Fruit fly (Drosophila melanogaster): Measurements from ENCODE around the gene ss.
A peak's percentile ranks its signal among the peaks of the same experiment; 100 is the strongest.

Gene ss

dm6 chr3R:16432665-16433065 lies 29.2 kb upstream of the ss start, which contains the start of gene Fntb (continued):
- TF ChIP-seq achi (GFP tag; optimal IDR thresholded peaks at IDR 0.05) (peak; percentile 67), CG16779 (tag; optimal IDR thresholded peaks at IDR 0.05) (no peak), Sox102F (GFP tag; optimal IDR thresholded peaks at IDR 0.05) (no peak), Blimp-1 (GFP tag; optimal IDR thresholded peaks at IDR 0.05) (no peak), ss (GFP tag; optimal IDR thresholded peaks at IDR 0.05) (no peak), CG34406 (GFP tag; optimal IDR thresholded peaks at IDR 0.05) (no peak), CG8319 (GFP tag; optimal IDR thresholded peaks at IDR 0.05) (no peak), cyc (GFP tag; optimal IDR thresholded peaks at IDR 0.05) (peak; percentile 45), CG11762 (GFP tag; optimal IDR thresholded peaks at IDR 0.05; ENCODE audit: insufficient read depth) (peak; percentile 33), Eip93F (GFP tag; optimal IDR thresholded peaks at IDR 0.05) (peak; percentile 18), OdsH (GFP tag; optimal IDR thresholded peaks at IDR 0.05) (no peak), topi (GFP tag; optimal IDR thresholded peaks at IDR 0.05) (peak; percentile 61)

DNA sequence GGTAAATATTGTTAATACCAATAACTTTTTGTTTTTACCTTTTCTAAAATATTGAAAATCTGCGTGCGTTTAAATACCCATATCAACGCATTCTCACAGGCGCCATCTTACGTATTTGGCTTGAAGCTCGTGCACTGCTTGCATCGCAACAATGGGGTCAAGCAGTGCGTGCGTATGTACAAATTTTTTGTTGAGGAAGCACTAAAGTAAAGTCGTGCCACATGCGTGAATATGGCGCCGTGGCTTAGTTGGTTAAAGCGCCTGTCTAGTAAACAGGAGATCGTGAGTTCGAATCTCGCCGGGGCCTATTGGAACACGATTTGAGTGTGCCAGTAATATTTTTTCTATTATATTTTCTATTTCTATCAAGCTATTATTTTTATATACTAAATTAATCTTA lies 28.2 kb upstream of the ss start:
- TF ChIP-seq CG11294 (GFP tag; IDR thresholded peaks at IDR 0.05) (no peak), spab (GFP tag; optimal IDR thresholded peaks at IDR 0.05) (no peak), CG6792 (GFP tag; optimal IDR thresholded peaks at IDR 0.05) (peak; percentile 7), Sox15 (GFP tag; optimal IDR thresholded peaks at IDR 0.05) (no peak), Sox102F (GFP tag; optimal IDR thresholded peaks at IDR 0.05) (no peak), CG11762 (GFP tag; optimal IDR thresholded peaks at IDR 0.05; ENCODE audit: insufficient read depth) (no peak), vri (GFP tag; optimal IDR thresholded peaks at IDR 0.05) (no peak), ss (GFP tag; optimal IDR thresholded peaks at IDR 0.05) (no peak), pdm3 (GFP tag; optimal IDR thresholded peaks at IDR 0.05) (no peak), CG6163 (GFP tag; IDR thresholded peaks at IDR 0.05) (no peak), Hr4 (GFP tag; optimal IDR thresholded peaks at IDR 0.05) (no peak), Sox14 (GFP tag; optimal IDR thresholded peaks at IDR 0.05) (peak; percentile 17), CG32006 (GFP tag; optimal IDR thresholded peaks at IDR 0.05) (no peak), Eip93F (GFP tag; optimal IDR thresholded peaks at IDR 0.05) (no peak), CG7368 (GFP tag; optimal IDR thresholded peaks at IDR 0.05) (no peak), salr (GFP tag; optimal IDR thresholded peaks at IDR 0.05) (no peak), dsx (GFP tag; optimal IDR thresholded peaks at IDR 0.05; ENCODE audit: poor library complexity, severe bottlenecking) (peak; percentile 99), eg (GFP tag; IDR thresholded peaks at IDR 0.05) (no peak; the same call in 2 of the 3 replicates), cyc (GFP tag; optimal IDR thresholded peaks at IDR 0.05) (peak; percentile 35), CG34406 (GFP tag; optimal IDR thresholded peaks at IDR 0.05) (no peak), CG4318 (GFP tag; optimal IDR thresholded peaks at IDR 0.05) (no peak), acj6 (GFP tag; optimal IDR thresholded peaks at IDR 0.05) (no peak), Eip75B (GFP tag; optimal IDR thresholded peaks at IDR 0.05) (no peak), CG8319 (GFP tag; optimal IDR thresholded peaks at IDR 0.05) (no peak), Smox (GFP tag; optimal IDR thresholded peaks at IDR 0.05) (no peak), dac (GFP tag; optimal IDR thresholded peaks at IDR 0.05) (no peak), CG6808 (GFP tag; optimal IDR thresholded peaks at IDR 0.05) (no peak), Ets21C (GFP tag; optimal IDR thresholded peaks at IDR 0.05) (no peak), CG6854 (GFP tag; optimal IDR thresholded peaks at IDR 0.05) (no peak), CG1621 (tag; optimal IDR thresholded peaks at IDR 0.05) (no peak), fd85E (GFP tag; optimal IDR thresholded peaks at IDR 0.05) (no peak), topi (GFP tag; optimal IDR thresholded peaks at IDR 0.05) (peak; percentile 29), Blimp-1 (GFP tag; optimal IDR thresholded peaks at IDR 0.05) (no peak), CG6276 (GFP tag; optimal IDR thresholded peaks at IDR 0.05) (no peak), CG16779 (tag; optimal IDR thresholded peaks at IDR 0.05) (no peak), Gug (GFP tag; IDR thresholded peaks at IDR 0.05) (no peak), achi (GFP tag; optimal IDR thresholded peaks at IDR 0.05) (no peak), CG31627 (GFP tag; optimal IDR thresholded peaks at IDR 0.05) (peak; percentile 42), Met (GFP tag; optimal IDR thresholded peaks at IDR 0.05) (peak; percentile 25), Hr38 (GFP tag; optimal IDR thresholded peaks at IDR 0.05) (no peak), CG8119 (GFP tag; IDR thresholded peaks at IDR 0.05) (no peak; the same call in 2 of the 3 replicates), Hr39 (GFP tag; optimal IDR thresholded peaks at IDR 0.05) (peak; percentile 31), fkh (GFP tag; optimal IDR thresholded peaks at IDR 0.05) (no peak), CG3919 (GFP tag; optimal IDR thresholded peaks at IDR 0.05) (peak; percentile 37), Lpt (GFP tag; optimal IDR thresholded peaks at IDR 0.05) (no peak), net (GFP tag; optimal IDR thresholded peaks at IDR 0.05) (no peak), CG8632 (GFP tag; optimal IDR thresholded peaks at IDR 0.05) (no peak)

All from whole organism, prepupa.